Worm (Caenorhabditis elegans): ENCODE data around the gene ZK1127.13.

Gene ZK1127.13

DNA sequence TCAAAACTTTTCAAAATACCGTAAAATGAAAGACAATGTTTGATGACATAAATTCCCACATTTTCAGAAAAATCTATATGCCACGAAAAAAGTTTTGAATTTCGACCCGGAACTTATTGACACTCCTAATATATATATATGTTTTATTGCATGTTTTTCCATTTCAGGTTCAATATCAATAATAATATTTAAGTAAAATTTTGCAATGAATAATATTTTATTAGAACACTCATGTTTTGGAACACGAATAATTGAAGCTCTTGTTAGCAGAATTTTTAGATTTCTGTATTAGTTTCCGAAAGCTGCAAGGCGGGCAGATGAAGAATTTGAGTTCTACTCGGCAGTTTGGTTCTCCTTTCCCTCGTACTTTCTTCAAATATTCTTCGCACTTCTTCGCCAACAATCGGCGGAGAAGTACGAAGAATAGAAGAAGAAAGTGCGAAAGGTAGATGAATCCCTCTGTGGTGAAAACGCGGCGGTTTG, 40.3 kb downstream of the ZK1127.13 start, which contains the start of gene T02G5.3:
Gene T02G5.3, plus strand, starts transcription at position 51 of the 483 bp plus-strand sequence.
- peak; percentile 19 for TF ChIP-seq B0310.2 (tag; optimal IDR thresholded peaks at IDR 0.05)
- 0 out of 2 replicates have a peak, but pooled peaks have one; percentile 18 for TF ChIP-seq sea-1 (GFP tag; conservative IDR thresholded peaks at IDR 0.05)
- no peak for TF ChIP-seq ceh-13 (GFP tag; optimal IDR thresholded peaks at IDR 0.05)
- TF ChIP-seq F13C5.2 (tag; optimal IDR thresholded peaks at IDR 0.05), result no peak
- TF ChIP-seq hmbx-1 (tag; optimal IDR thresholded peaks at IDR 0.05), result no peak
- TF ChIP-seq tra-4 (tag; optimal IDR thresholded peaks at IDR 0.05), result no peak
- no peak for TF ChIP-seq hnd-1 (tag; optimal IDR thresholded peaks at IDR 0.05)
- no peak for TF ChIP-seq tbx-37 (GFP tag; conservative IDR thresholded peaks at IDR 0.05)
- no peak for TF ChIP-seq hmg-4 (GFP tag; optimal IDR thresholded peaks at IDR 0.05)
- TF ChIP-seq aly-1 (tag; optimal IDR thresholded peaks at IDR 0.05), result no peak
- TF ChIP-seq flt-1 (GFP tag; IDR thresholded peaks at IDR 0.05), result no peak
- no peak for TF ChIP-seq tbx-11 (GFP tag; IDR thresholded peaks at IDR 0.05)
- TF ChIP-seq pes-1 (GFP tag; IDR thresholded peaks at IDR 0.05), result no peak
- no peak for TF ChIP-seq ama-1 (optimal IDR thresholded peaks at IDR 0.05)

DNA sequence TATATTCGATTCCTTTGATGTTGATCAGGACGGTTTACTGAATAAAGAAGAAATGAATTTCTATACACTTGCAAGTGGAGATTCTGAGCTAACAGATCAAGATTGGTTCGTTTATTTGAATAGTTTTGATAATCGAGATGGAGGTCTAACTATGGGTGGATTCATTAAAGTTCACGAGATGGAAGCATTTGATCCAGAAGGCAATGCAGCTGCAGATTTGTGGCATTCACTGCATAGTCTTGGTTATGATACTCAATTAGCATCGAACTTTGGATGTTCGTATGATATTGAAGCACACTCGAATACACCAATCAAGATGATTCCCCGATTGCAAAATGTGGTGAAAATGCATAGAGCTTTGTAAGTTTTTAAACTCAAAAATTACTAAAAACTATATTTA, 42.9 kb downstream of the ZK1127.13 start:
- TF ChIP-seq ceh-13 (GFP tag; optimal IDR thresholded peaks at IDR 0.05), result no peak
- TF ChIP-seq tbx-11 (GFP tag; IDR thresholded peaks at IDR 0.05), result no peak
- TF ChIP-seq hmg-4 (GFP tag; optimal IDR thresholded peaks at IDR 0.05), result no peak
- no peak for TF ChIP-seq hmbx-1 (tag; optimal IDR thresholded peaks at IDR 0.05)
- TF ChIP-seq hnd-1 (tag; optimal IDR thresholded peaks at IDR 0.05), result no peak
- no peak for TF ChIP-seq flt-1 (GFP tag; IDR thresholded peaks at IDR 0.05)

DNA sequence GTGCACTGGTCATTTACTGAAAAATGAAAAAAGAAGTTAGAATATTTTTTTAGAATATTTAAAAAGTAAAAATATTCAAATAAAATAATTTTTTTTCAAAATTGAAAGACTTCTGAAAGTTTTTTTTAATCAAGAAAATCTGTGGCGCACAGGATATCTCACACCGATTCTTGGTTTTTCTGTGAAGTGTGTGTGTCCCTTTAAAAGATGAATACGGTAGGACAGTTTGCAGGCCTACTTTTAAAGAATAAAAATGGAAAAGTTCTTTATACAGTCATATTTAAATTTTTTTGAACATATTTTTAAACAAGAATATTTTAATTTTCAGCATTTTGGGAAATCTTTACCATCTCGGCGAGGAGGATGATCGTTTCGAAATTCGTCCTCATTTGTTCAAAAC, 45.5 kb downstream of the ZK1127.13 start, which contains the start of gene mct-5:
Gene mct-5, minus strand, starts transcription at position 16 of the 400 bp plus-strand sequence.
- no peak for TF ChIP-seq sea-1 (GFP tag; conservative IDR thresholded peaks at IDR 0.05)
- TF ChIP-seq aly-1 (tag; optimal IDR thresholded peaks at IDR 0.05), result no peak
- no peak for TF ChIP-seq ets-7 (tag; optimal IDR thresholded peaks at IDR 0.05)
- no peak for TF ChIP-seq hmg-4 (GFP tag; optimal IDR thresholded peaks at IDR 0.05)
- no peak for TF ChIP-seq tbx-11 (GFP tag; IDR thresholded peaks at IDR 0.05)
- TF ChIP-seq tbx-37 (GFP tag; conservative IDR thresholded peaks at IDR 0.05), result no peak
- TF ChIP-seq flt-1 (GFP tag; IDR thresholded peaks at IDR 0.05), result no peak
- no peak for TF ChIP-seq ceh-36 (tag; optimal IDR thresholded peaks at IDR 0.05)
- TF ChIP-seq hmbx-1 (tag; optimal IDR thresholded peaks at IDR 0.05), result no peak
- no peak for TF ChIP-seq F13C5.2 (tag; optimal IDR thresholded peaks at IDR 0.05)
- no peak for TF ChIP-seq ceh-13 (GFP tag; optimal IDR thresholded peaks at IDR 0.05)
- no peak for TF ChIP-seq B0310.2 (tag; optimal IDR thresholded peaks at IDR 0.05)
- no peak for TF ChIP-seq ama-1 (optimal IDR thresholded peaks at IDR 0.05)
- TF ChIP-seq pes-1 (GFP tag; IDR thresholded peaks at IDR 0.05), result no peak
- no peak for TF ChIP-seq scrt-1 (GFP tag; IDR thresholded peaks at IDR 0.05)
- TF ChIP-seq tra-4 (tag; optimal IDR thresholded peaks at IDR 0.05), result no peak
- TF ChIP-seq hnd-1 (tag; optimal IDR thresholded peaks at IDR 0.05), result no peak

DNA sequence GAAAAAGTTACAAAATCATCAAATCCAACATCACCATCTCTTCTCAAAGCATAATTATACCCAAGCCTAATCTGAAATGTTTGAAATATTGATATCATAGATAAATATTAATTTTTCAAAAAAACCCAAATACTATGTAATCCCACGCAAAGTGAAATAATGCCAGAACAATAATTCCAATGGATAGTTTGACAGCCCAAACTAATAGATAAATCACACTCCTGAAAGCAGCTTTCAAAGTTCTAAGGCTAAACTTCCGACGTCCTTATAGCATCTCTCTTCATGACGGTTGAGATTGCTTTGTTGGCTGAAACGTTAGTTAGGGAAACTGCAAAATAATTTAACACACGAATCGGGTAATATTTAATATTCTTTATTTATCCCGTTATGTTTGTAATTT, 46.1 kb downstream of the ZK1127.13 start:
- TF ChIP-seq hmbx-1 (tag; optimal IDR thresholded peaks at IDR 0.05), result no peak
- no peak for TF ChIP-seq tra-4 (tag; optimal IDR thresholded peaks at IDR 0.05)
- no peak for TF ChIP-seq sea-1 (GFP tag; conservative IDR thresholded peaks at IDR 0.05)
- no peak for TF ChIP-seq hmg-4 (GFP tag; optimal IDR thresholded peaks at IDR 0.05)
- no peak for TF ChIP-seq tbx-11 (GFP tag; IDR thresholded peaks at IDR 0.05)
- TF ChIP-seq ceh-36 (tag; optimal IDR thresholded peaks at IDR 0.05), result no peak
- TF ChIP-seq tbx-37 (GFP tag; conservative IDR thresholded peaks at IDR 0.05), result no peak
- no peak for TF ChIP-seq B0310.2 (tag; optimal IDR thresholded peaks at IDR 0.05)
- no peak for TF ChIP-seq F13C5.2 (tag; optimal IDR thresholded peaks at IDR 0.05)
- TF ChIP-seq ets-7 (tag; optimal IDR thresholded peaks at IDR 0.05), result no peak
- no peak for TF ChIP-seq aly-1 (tag; optimal IDR thresholded peaks at IDR 0.05)
- no peak for TF ChIP-seq ama-1 (optimal IDR thresholded peaks at IDR 0.05)
- no peak for TF ChIP-seq hnd-1 (tag; optimal IDR thresholded peaks at IDR 0.05)
- no peak for TF ChIP-seq flt-1 (GFP tag; IDR thresholded peaks at IDR 0.05)
- TF ChIP-seq pes-1 (GFP tag; IDR thresholded peaks at IDR 0.05), result no peak
- no peak for TF ChIP-seq scrt-1 (GFP tag; IDR thresholded peaks at IDR 0.05)
- TF ChIP-seq ceh-13 (GFP tag; optimal IDR thresholded peaks at IDR 0.05), result no peak

DNA sequence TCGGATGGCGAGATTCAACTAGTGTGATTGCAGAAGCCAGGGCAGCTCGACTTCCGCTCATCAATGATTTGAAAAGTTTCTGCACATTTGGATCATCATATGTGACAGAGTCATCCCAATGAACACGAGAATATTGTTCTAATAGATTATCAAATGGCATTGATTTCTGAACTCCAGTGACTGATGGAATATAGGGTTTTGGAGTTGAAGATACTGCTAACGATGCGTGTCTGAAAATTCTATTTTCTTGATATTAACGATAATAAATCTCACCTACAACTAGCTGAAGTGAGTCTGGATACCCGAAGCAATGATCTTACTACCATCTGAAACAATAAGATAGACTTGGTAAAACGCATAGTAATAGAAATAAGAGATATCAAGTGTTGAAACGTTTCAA, 47.7 kb downstream of the ZK1127.13 start, which contains the start of gene mmaa-1:
Gene mmaa-1, minus strand, starts transcription at position 328 of the 400 bp plus-strand sequence.
- TF ChIP-seq B0310.2 (tag; optimal IDR thresholded peaks at IDR 0.05) (no peak), hmbx-1 (tag; optimal IDR thresholded peaks at IDR 0.05) (no peak), tbx-11 (GFP tag; IDR thresholded peaks at IDR 0.05) (no peak), F13C5.2 (tag; optimal IDR thresholded peaks at IDR 0.05) (no peak), pes-1 (GFP tag; IDR thresholded peaks at IDR 0.05) (no peak), hmg-4 (GFP tag; optimal IDR thresholded peaks at IDR 0.05) (no peak), tra-4 (tag; optimal IDR thresholded peaks at IDR 0.05) (no peak), aly-1 (tag; optimal IDR thresholded peaks at IDR 0.05) (no peak)

DNA sequence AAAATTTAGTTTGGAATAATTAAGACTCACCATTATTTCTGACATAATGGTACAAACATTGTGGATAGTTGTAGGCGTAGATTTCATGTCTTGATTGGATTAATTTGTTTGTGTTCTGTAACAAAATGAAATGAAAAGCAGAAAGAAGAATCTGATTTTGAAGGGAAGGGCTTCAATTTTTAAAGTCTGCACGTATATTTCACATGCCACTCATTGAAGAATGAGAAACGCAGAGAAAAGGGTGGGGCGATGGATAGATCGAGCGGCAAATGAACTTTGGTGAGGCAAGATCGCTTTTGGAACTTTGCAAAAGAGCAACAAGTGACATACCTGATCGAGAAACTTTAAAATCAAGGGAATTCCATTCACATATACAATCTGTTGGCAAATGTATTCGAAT, 49.2 kb downstream of the ZK1127.13 start:
- no peak for TF ChIP-seq flt-1 (GFP tag; IDR thresholded peaks at IDR 0.05)
- no peak for TF ChIP-seq aly-1 (tag; optimal IDR thresholded peaks at IDR 0.05)
- no peak for TF ChIP-seq ceh-13 (GFP tag; optimal IDR thresholded peaks at IDR 0.05)
- no peak for TF ChIP-seq hnd-1 (tag; optimal IDR thresholded peaks at IDR 0.05)
- no peak for TF ChIP-seq ceh-36 (tag; optimal IDR thresholded peaks at IDR 0.05)
- no peak for TF ChIP-seq B0310.2 (tag; optimal IDR thresholded peaks at IDR 0.05)

DNA sequence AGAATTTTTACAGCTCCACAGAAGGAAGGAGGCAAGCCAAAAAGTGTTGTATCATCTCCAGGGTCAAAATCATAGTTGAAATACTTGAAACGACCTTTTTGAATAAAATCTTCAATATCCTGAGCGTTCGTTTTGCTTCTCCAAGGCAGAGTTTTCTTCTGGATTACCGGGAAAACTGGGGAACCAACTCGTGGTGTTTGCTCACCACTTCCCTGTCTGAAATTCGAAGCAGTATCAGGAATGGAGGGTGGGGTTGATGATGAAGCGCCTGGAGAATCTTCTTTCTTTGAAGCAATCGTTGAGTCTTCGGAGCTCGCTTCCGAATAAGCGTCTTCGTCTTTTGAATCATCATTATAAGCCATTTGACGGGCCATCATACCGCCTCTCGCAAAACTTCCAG, 50.0 kb downstream of the ZK1127.13 start:
- TF ChIP-seq hnd-1 (tag; optimal IDR thresholded peaks at IDR 0.05) (no peak), ama-1 (optimal IDR thresholded peaks at IDR 0.05) (no peak), ets-7 (tag; optimal IDR thresholded peaks at IDR 0.05) (no peak), scrt-1 (GFP tag; IDR thresholded peaks at IDR 0.05) (no peak), ceh-13 (GFP tag; optimal IDR thresholded peaks at IDR 0.05) (no peak), tra-4 (tag; optimal IDR thresholded peaks at IDR 0.05) (no peak), ceh-36 (tag; optimal IDR thresholded peaks at IDR 0.05) (no peak), tbx-37 (GFP tag; conservative IDR thresholded peaks at IDR 0.05) (no peak), tbx-11 (GFP tag; IDR thresholded peaks at IDR 0.05) (no peak), F13C5.2 (tag; optimal IDR thresholded peaks at IDR 0.05) (no peak)

All from whole organism, early embryonic.